Fruit fly (Drosophila melanogaster) whole organism, embryonic: ENCODE data around the gene ec.

Experiments
- Adf1 ChIP-seq: fragments of 200-800 bp; sonication (Bioruptor generic); IDR thresholded peaks from 2 replicates; pipeline ENCODE4 v1.3.6; 2022; ENCODE audit warnings: missing biosample characterization, missing genetic modification characterization
- B-H2 ChIP-seq: fragments of 200-800 bp; sonication (Bioruptor generic); optimal IDR thresholded peaks from 2 replicates; lab custom pipeline; 2018; ENCODE audit warnings: missing biosample characterization, mild to moderate bottlenecking, missing genetic modification characterization
- CG11398 ChIP-seq: fragments of 200-800 bp; sonication (Bioruptor generic); optimal IDR thresholded peaks from 2 replicates; lab custom pipeline; 2016; ENCODE audit warnings: missing biosample characterization, missing genetic modification characterization
- CG11504 ChIP-seq: fragments of 200-800 bp; sonication (Bioruptor generic); optimal IDR thresholded peaks from 3 replicates; lab custom pipeline; 2019; ENCODE audit warnings: missing biosample characterization, mild to moderate bottlenecking, missing genetic modification characterization, moderate library complexity
- CG12155 ChIP-seq: fragments of 200-800 bp; sonication (Bioruptor generic); optimal IDR thresholded peaks from 3 replicates; lab custom pipeline; 2016; ENCODE audit warnings: missing biosample characterization, missing genetic modification characterization
- CG13894 ChIP-seq: fragments of 200-800 bp; sonication (Bioruptor generic); optimal IDR thresholded peaks from 3 replicates; lab custom pipeline; 2018; ENCODE audit warnings: missing biosample characterization, mild to moderate bottlenecking, missing genetic modification characterization, moderate library complexity
- CG18764 ChIP-seq: fragments of 200-800 bp; sonication (Bioruptor generic); optimal IDR thresholded peaks from 3 replicates; lab custom pipeline; 2016; ENCODE audit warnings: missing biosample characterization, missing genetic modification characterization
- CG2129 ChIP-seq: fragments of 200-800 bp; sonication (Bioruptor generic); IDR thresholded peaks from 2 replicates; pipeline ENCODE4 v1.3.6; 2022; ENCODE audit warnings: missing biosample characterization, missing genetic modification characterization; ENCODE audit not compliant: partially characterized antibody
- CG30431 ChIP-seq: fragments of 200-800 bp; sonication (Bioruptor generic); optimal IDR thresholded peaks from 2 replicates; lab custom pipeline; 2017; ENCODE audit warnings: missing biosample characterization, missing genetic modification characterization
- CG42726 ChIP-seq: fragments of 200-800 bp; sonication (Bioruptor generic); IDR thresholded peaks from 2 replicates; pipeline ENCODE4 v1.3.6; 2022; ENCODE audit warnings: missing biosample characterization, missing genetic modification characterization; ENCODE audit not compliant: partially characterized antibody
- CG6683 ChIP-seq: fragments of 200-800 bp; sonication (Bioruptor generic); optimal IDR thresholded peaks from 2 replicates; lab custom pipeline; 2017; ENCODE audit warnings: missing biosample characterization, mild to moderate bottlenecking, missing genetic modification characterization, missing genetic modification reagents
- CG8359 ChIP-seq: fragments of 200-800 bp; sonication (Bioruptor generic); optimal IDR thresholded peaks from 2 replicates; lab custom pipeline; 2017; ENCODE audit warnings: missing biosample characterization, mild to moderate bottlenecking, missing genetic modification characterization, borderline replicate concordance
- Dek ChIP-seq: fragments of 200-800 bp; sonication (Bioruptor generic); optimal IDR thresholded peaks from 3 replicates; lab custom pipeline; 2019; ENCODE audit warnings: missing biosample characterization, mild to moderate bottlenecking, missing genetic modification characterization, moderate library complexity
- E2f1 ChIP-seq: fragments of 200-800 bp; sonication (Bioruptor generic); IDR thresholded peaks from 2 replicates; pipeline ENCODE4 v1.3.6; 2022; ENCODE audit warnings: missing biosample characterization, missing genetic modification characterization
- ERR ChIP-seq: fragments of 200-800 bp; sonication (Bioruptor generic); optimal IDR thresholded peaks from 2 replicates; lab custom pipeline; 2016; ENCODE audit warnings: missing biosample characterization, missing genetic modification characterization
- Ets97D ChIP-seq: fragments of 200-800 bp; sonication (Bioruptor generic); optimal IDR thresholded peaks from 3 replicates; lab custom pipeline; 2016; ENCODE audit warnings: missing biosample characterization, missing genetic modification characterization
- Fer3 ChIP-seq: fragments of 200-800 bp; sonication (Bioruptor generic); optimal IDR thresholded peaks from 2 replicates; lab custom pipeline; 2018; ENCODE audit warnings: missing biosample characterization, mild to moderate bottlenecking, missing genetic modification characterization, moderate library complexity
- Gug ChIP-seq: fragments of 200-800 bp; sonication (Bioruptor generic); IDR thresholded peaks from 4 replicates; pipeline ENCODE4 v1.3.6; 2022; ENCODE audit warnings: missing biosample characterization, missing genetic modification characterization
- HLH4C ChIP-seq: fragments of 200-800 bp; sonication (Bioruptor generic); IDR thresholded peaks from 3 replicates; pipeline ENCODE4 v1.3.6; 2022; ENCODE audit warnings: missing biosample characterization, missing genetic modification characterization; ENCODE audit not compliant: partially characterized antibody
- Lhr ChIP-seq: fragments of 200-800 bp; sonication (Bioruptor generic); optimal IDR thresholded peaks from 3 replicates; lab custom pipeline; 2017; ENCODE audit warnings: mild to moderate bottlenecking, missing biosample characterization, missing genetic modification reagents, missing genetic modification characterization
- Mad ChIP-seq: fragments of 200-800 bp; sonication (Bioruptor generic); optimal IDR thresholded peaks from 2 replicates; lab custom pipeline; 2016; ENCODE audit warnings: missing biosample characterization, missing genetic modification characterization
- Max ChIP-seq: fragments of 200-800 bp; sonication (Bioruptor generic); optimal IDR thresholded peaks from 2 replicates; lab custom pipeline; 2016; ENCODE audit warnings: missing biosample characterization, mild to moderate bottlenecking, missing genetic modification characterization
- Neu2 ChIP-seq: fragments of 200-800 bp; sonication (Bioruptor generic); optimal IDR thresholded peaks from 3 replicates; lab custom pipeline; 2016; ENCODE audit warnings: missing biosample characterization, missing genetic modification characterization, borderline replicate concordance
- Poxn ChIP-seq: fragments of 200-800 bp; sonication (Bioruptor generic); IDR thresholded peaks from 2 replicates; pipeline ENCODE4 v1.3.6; 2022; ENCODE audit warnings: missing biosample characterization, missing genetic modification characterization
- Rx ChIP-seq: fragments of 200-800 bp; sonication (Bioruptor generic); IDR thresholded peaks from 2 replicates; pipeline ENCODE4 v1.3.6; 2022; ENCODE audit warnings: missing biosample characterization, missing genetic modification characterization
- Sin3A ChIP-seq: fragments of >200 bp; optimal IDR thresholded peaks from 2 replicates; lab custom pipeline; 2018
- Sox102F ChIP-seq: fragments of 200-800 bp; sonication (Bioruptor generic); optimal IDR thresholded peaks from 2 replicates; lab custom pipeline; 2018; ENCODE audit warnings: missing biosample characterization, mild to moderate bottlenecking, missing genetic modification characterization, moderate library complexity
- Spps ChIP-seq: fragments of 200-800 bp; sonication (Bioruptor generic); optimal IDR thresholded peaks from 2 replicates; lab custom pipeline; 2018; ENCODE audit warnings: missing biosample characterization, mild to moderate bottlenecking, missing genetic modification characterization
- Sry-β ChIP-seq: fragments of 200-800 bp; sonication (Bioruptor generic); optimal IDR thresholded peaks from 2 replicates; lab custom pipeline; 2018; ENCODE audit warnings: missing biosample characterization, mild to moderate bottlenecking, missing genetic modification characterization, moderate library complexity
- caup ChIP-seq: fragments of 200-800 bp; sonication (Bioruptor generic); optimal IDR thresholded peaks from 3 replicates; lab custom pipeline; 2017; ENCODE audit warnings: missing biosample characterization, mild to moderate bottlenecking, missing genetic modification characterization, moderate library complexity; ENCODE audit not compliant: severe bottlenecking
- chm ChIP-seq: fragments of 200-800 bp; sonication (Bioruptor generic); IDR thresholded peaks from 2 replicates; pipeline ENCODE4 v1.3.6; 2022; ENCODE audit warnings: missing biosample characterization, missing genetic modification characterization
- da ChIP-seq: fragments of 200-800 bp; sonication (Bioruptor generic); optimal IDR thresholded peaks from 2 replicates; lab custom pipeline; 2016; ENCODE audit warnings: missing biosample characterization, missing genetic modification characterization
- dati ChIP-seq: fragments of 200-800 bp; sonication (Bioruptor generic); IDR thresholded peaks from 2 replicates; pipeline ENCODE4 v1.3.6; 2022; ENCODE audit warnings: missing biosample characterization, missing genetic modification characterization
- dysf ChIP-seq: fragments of 200-800 bp; sonication (Bioruptor generic); IDR thresholded peaks from 3 replicates; pipeline ENCODE4 v1.3.6; 2022; ENCODE audit warnings: missing biosample characterization, missing genetic modification characterization
- emc ChIP-seq: fragments of 200-800 bp; sonication (Bioruptor generic); optimal IDR thresholded peaks from 2 replicates; lab custom pipeline; 2016; ENCODE audit warnings: missing biosample characterization, missing genetic modification characterization
- en ChIP-seq: fragments of 200-800 bp; sonication (Bioruptor generic); optimal IDR thresholded peaks from 2 replicates; lab custom pipeline; 2016; ENCODE audit warnings: missing biosample characterization, missing genetic modification characterization
- gsb-n ChIP-seq: fragments of 200-800 bp; sonication (Bioruptor generic); optimal IDR thresholded peaks from 3 replicates; lab custom pipeline; 2018; ENCODE audit warnings: missing biosample characterization, mild to moderate bottlenecking, missing genetic modification characterization
- mld ChIP-seq: fragments of 200-800 bp; sonication (Bioruptor generic); IDR thresholded peaks from 3 replicates; pipeline ENCODE4 v1.3.6; 2022; ENCODE audit warnings: missing biosample characterization, missing genetic modification characterization; ENCODE audit not compliant: partially characterized antibody
- otp ChIP-seq: fragments of 200-800 bp; sonication (Bioruptor generic); IDR thresholded peaks from 3 replicates; pipeline ENCODE4, ENCODE4 v1.3.6; 2022; ENCODE audit warnings: missing biosample characterization, missing genetic modification characterization
- pan ChIP-seq, 4 experiments: fragments of >200 bp in 3 of 4; fragments of 200-800 bp in 1 of 4; sonication (Bioruptor generic) in 1 of 4; optimal IDR thresholded peaks in 3 of 4; IDR thresholded peaks in 1 of 4; 2 replicates each; pipeline versions ENCODE4 v1.3.6 to Lab custom; 2017 to 2022; ENCODE audit warnings: missing biosample characterization in 2 of 4, missing genetic modification characterization in 2 of 4, mixed read lengths in 1 of 4
- pzg ChIP-seq: fragments of 200-800 bp; sonication (Bioruptor generic); optimal IDR thresholded peaks from 3 replicates; lab custom pipeline; 2018; ENCODE audit warnings: missing biosample characterization, mild to moderate bottlenecking, missing genetic modification characterization, moderate library complexity
- salm ChIP-seq: fragments of 200-800 bp; sonication (Bioruptor generic); optimal IDR thresholded peaks from 2 replicates; lab custom pipeline; 2018; ENCODE audit warnings: missing biosample characterization, mild to moderate bottlenecking, missing genetic modification characterization
- sr ChIP-seq: fragments of 200-800 bp; sonication (Bioruptor generic); IDR thresholded peaks from 3 replicates; pipeline ENCODE4 v1.3.6; 2022; ENCODE audit warnings: missing biosample characterization, missing genetic modification characterization
- tup ChIP-seq: fragments of 200-800 bp; sonication (Bioruptor generic); optimal IDR thresholded peaks from 2 replicates; lab custom pipeline; 2016; ENCODE audit warnings: missing biosample characterization, mild to moderate bottlenecking, missing genetic modification characterization, moderate library complexity
- twi ChIP-seq: fragments of 200-800 bp; optimal IDR thresholded peaks from 2 replicates; lab custom pipeline; 2019; ENCODE audit warnings: missing biosample characterization, mild to moderate bottlenecking, missing genetic modification characterization, moderate library complexity
- unc-4 ChIP-seq: fragments of 200-800 bp; sonication (Bioruptor generic); IDR thresholded peaks from 2 replicates; pipeline ENCODE4 v1.3.6; 2022; ENCODE audit warnings: missing biosample characterization, missing genetic modification characterization; ENCODE audit not compliant: partially characterized antibody
- zen ChIP-seq: fragments of 200-800 bp; sonication (Bioruptor generic); optimal IDR thresholded peaks from 3 replicates; lab custom pipeline; 2018; ENCODE audit warnings: missing biosample characterization, mild to moderate bottlenecking, missing genetic modification characterization, moderate library complexity
- zen2 ChIP-seq: fragments of 200-800 bp; sonication (Bioruptor generic); IDR thresholded peaks from 3 replicates; pipeline ENCODE4 v1.3.6; 2022; ENCODE audit warnings: missing biosample characterization, missing genetic modification characterization; ENCODE audit not compliant: partially characterized antibody
- zf30C ChIP-seq: fragments of 200-800 bp; sonication (Bioruptor generic); optimal IDR thresholded peaks from 3 replicates; lab custom pipeline; 2018; ENCODE audit warnings: missing biosample characterization, mild to moderate bottlenecking, missing genetic modification characterization

Gene ec

dm6 chrX:3868456-3869023, 57.0 kb downstream of the ec start, which contains the start of gene CG2930 (continued):
- peak; percentile 32 for TF ChIP-seq twi (tag; lab: Kevin White, UChicago)
- peak; percentile 54 for TF ChIP-seq CG6683 (GFP tag; lab: Kevin White, UChicago)
- TF ChIP-seq Neu2 (GFP tag; lab: Kevin White, UChicago): no peak
- peak; percentile 38 for TF ChIP-seq en
- TF ChIP-seq Gug (GFP tag; lab: Robert Waterston, UW): peak; percentile 78; the same call in 3 of the 4 replicates
- TF ChIP-seq salm (tag; lab: Kevin White, UChicago): peak; percentile 78
- TF ChIP-seq unc-4 (GFP tag; lab: Robert Waterston, UW): no peak
- no peak for TF ChIP-seq CG2129
- no peak for TF ChIP-seq zen2 (GFP tag; lab: Robert Waterston, UW)
- TF ChIP-seq CG8359 (GFP tag; lab: Kevin White, UChicago): peak; percentile 65
- no peak for TF ChIP-seq Adf1
- TF ChIP-seq Poxn (GFP tag; lab: Robert Waterston, UW): no peak
- peak; percentile 74 for TF ChIP-seq Mad (GFP tag; lab: Kevin White, UChicago)
- TF ChIP-seq HLH4C (GFP tag; lab: Robert Waterston, UW): no peak
- peak; percentile 65 for TF ChIP-seq Dek (tag; lab: Kevin White, UChicago)
- TF ChIP-seq dysf (GFP tag; lab: Robert Waterston, UW): peak; percentile 92
- peak; percentile 75 for TF ChIP-seq sr
- peak; percentile 63 for TF ChIP-seq Lhr
- no peak for TF ChIP-seq CG11398 (GFP tag; lab: Kevin White, UChicago)
- peak; percentile 67 for TF ChIP-seq Max (GFP tag; lab: Kevin White, UChicago)
- peak; percentile 20 for TF ChIP-seq emc
- TF ChIP-seq Rx (GFP tag; lab: Robert Waterston, UW): peak; percentile 86
- TF ChIP-seq mld (GFP tag; lab: Robert Waterston, UW): no peak
- peak; percentile 86 for TF ChIP-seq CG30431 (GFP tag; lab: Kevin White, UChicago)
- peak; percentile 57 for TF ChIP-seq da (GFP tag; lab: Kevin White, UChicago)
- TF ChIP-seq E2f1: peak; percentile 85
- TF ChIP-seq Spps: peak; percentile 73
- peak; percentile 81 for TF ChIP-seq gsb-n (tag; lab: Kevin White, UChicago)
- TF ChIP-seq Sox102F: peak; percentile 90
- no peak for TF ChIP-seq pan (optimal IDR thresholded peaks at IDR 0.05; lab: Kevin White, UChicago)
- TF ChIP-seq pan (GFP tag; optimal IDR thresholded peaks at IDR 0.05 in 1 of 2, IDR thresholded peaks at IDR 0.05 in 1 of 2): peak in 1 of 2 experiments; percentile 94
- peak; percentile 88 for TF ChIP-seq CG11504 (tag; lab: Kevin White, UChicago)
- TF ChIP-seq CG13894 (tag; lab: Kevin White, UChicago): no peak
- TF ChIP-seq Sry-β (GFP tag; lab: Kevin White, UChicago): no peak
- TF ChIP-seq ERR (GFP tag; lab: Kevin White, UChicago): peak; percentile 56
- peak; percentile 93 for TF ChIP-seq otp
- peak; percentile 77 for TF ChIP-seq dati (GFP tag; lab: Robert Waterston, UW)
- TF ChIP-seq pzg (GFP tag; lab: Kevin White, UChicago): no peak
- TF ChIP-seq CG42726 (GFP tag; lab: Robert Waterston, UW): no peak
- TF ChIP-seq caup: peak; percentile 71
- peak; percentile 48 for TF ChIP-seq zf30C (GFP tag; lab: Kevin White, UChicago)
- TF ChIP-seq CG18764: peak; percentile 79
- TF ChIP-seq B-H2 (GFP tag; lab: Kevin White, UChicago): no peak
- TF ChIP-seq Fer3 (tag; lab: Kevin White, UChicago): peak; percentile 72
- TF ChIP-seq chm (GFP tag; lab: Robert Waterston, UW): peak; percentile 94
- peak; percentile 34 for TF ChIP-seq Ets97D
- TF ChIP-seq CG12155 (GFP tag; lab: Kevin White, UChicago): peak; percentile 65
- peak; percentile 73 for TF ChIP-seq zen (tag; lab: Kevin White, UChicago)
- TF ChIP-seq Sin3A (lab: Kevin White, UChicago): no peak
- peak; percentile 72 for TF ChIP-seq tup (GFP tag; lab: Kevin White, UChicago)
